Worm (Caenorhabditis elegans) whole organism, early embryonic: ENCODE results near the gene R11G11.16.

ENCODE experiments used
- B0310.2 ChIP-seq: sonication (generic microtip); optimal IDR thresholded peaks from 2 replicates; lab custom pipeline; 2016; ENCODE audit warnings: mild to moderate bottlenecking, missing genetic modification characterization, missing compliant biosample characterization
- F13C5.2 ChIP-seq: sonication (generic microtip); optimal IDR thresholded peaks from 2 replicates; lab custom pipeline; 2017; ENCODE audit warnings: mild to moderate bottlenecking, missing genetic modification characterization, inconsistent platforms, missing compliant biosample characterization
- aly-1 ChIP-seq: sonication (generic microtip); optimal IDR thresholded peaks from 2 replicates; lab custom pipeline; 2016; ENCODE audit warnings: missing genetic modification characterization, missing compliant biosample characterization
- ama-1 ChIP-seq: fragments of 150-350 bp; optimal IDR thresholded peaks from 2 replicates; lab custom pipeline; 2014
- ceh-13 ChIP-seq: fragments of 200-800 bp; sonication (Bioruptor generic); optimal IDR thresholded peaks from 2 replicates; lab custom pipeline; 2018; ENCODE audit warnings: mild to moderate bottlenecking, missing genetic modification characterization, missing compliant biosample characterization
- ceh-36 ChIP-seq: sonication (generic microtip); optimal IDR thresholded peaks from 2 replicates; lab custom pipeline; 2016; ENCODE audit warnings: missing genetic modification characterization, inconsistent platforms, missing compliant biosample characterization
- ets-7 ChIP-seq: sonication (generic microtip); optimal IDR thresholded peaks from 2 replicates; lab custom pipeline; 2016; ENCODE audit warnings: missing genotype, missing genetic modification characterization, missing compliant biosample characterization
- flt-1 ChIP-seq: fragments of 200-800 bp; sonication (Bioruptor generic); IDR thresholded peaks from 2 replicates; pipeline ENCODE4 v1.3.6; 2022; ENCODE audit warnings: missing genetic modification characterization, missing compliant biosample characterization
- hmbx-1 ChIP-seq: sonication (generic microtip); optimal IDR thresholded peaks from 2 replicates; lab custom pipeline; 2016; ENCODE audit warnings: mild to moderate bottlenecking, missing genetic modification characterization, missing compliant biosample characterization
- hmg-4 ChIP-seq: fragments of 200-800 bp; sonication (Bioruptor generic); optimal IDR thresholded peaks from 2 replicates; lab custom pipeline; 2018; ENCODE audit warnings: mild to moderate bottlenecking, missing genetic modification characterization, missing compliant biosample characterization
- hnd-1 ChIP-seq: sonication (generic microtip); optimal IDR thresholded peaks from 2 replicates; lab custom pipeline; 2016; ENCODE audit warnings: missing genetic modification characterization, missing compliant biosample characterization
- pes-1 ChIP-seq: fragments of 200-800 bp; sonication (Bioruptor generic); IDR thresholded peaks from 2 replicates; pipeline ENCODE4 v1.3.6; 2022; ENCODE audit warnings: missing genetic modification reagents, missing genetic modification characterization, missing compliant biosample characterization
- scrt-1 ChIP-seq: fragments of 200-800 bp; sonication (Bioruptor generic); IDR thresholded peaks from 2 replicates; pipeline ENCODE4 v1.3.6; 2022; ENCODE audit warnings: missing genetic modification characterization, missing compliant biosample characterization
- sea-1 ChIP-seq: fragments of 200-800 bp; sonication (Bioruptor generic); conservative IDR thresholded peaks from 2 replicates; pipeline ENCODE4 v1.3.6; 2022; ENCODE audit warnings: missing genetic modification characterization, missing compliant biosample characterization
- tbx-11 ChIP-seq: fragments of 200-800 bp; sonication (Bioruptor generic); IDR thresholded peaks from 2 replicates; pipeline ENCODE4 v1.3.6; 2022; ENCODE audit warnings: missing genetic modification characterization, missing compliant biosample characterization
- tbx-37 ChIP-seq: fragments of 200-800 bp; sonication (Bioruptor generic); conservative IDR thresholded peaks from 2 replicates; pipeline ENCODE4 v1.3.6; 2022; ENCODE audit warnings: missing genetic modification reagents, missing genetic modification characterization, missing compliant biosample characterization
- tra-4 ChIP-seq: sonication (generic microtip); optimal IDR thresholded peaks from 2 replicates; lab custom pipeline; 2017; ENCODE audit warnings: missing genetic modification characterization, missing compliant biosample characterization

The R11G11.16 gene

DNA sequence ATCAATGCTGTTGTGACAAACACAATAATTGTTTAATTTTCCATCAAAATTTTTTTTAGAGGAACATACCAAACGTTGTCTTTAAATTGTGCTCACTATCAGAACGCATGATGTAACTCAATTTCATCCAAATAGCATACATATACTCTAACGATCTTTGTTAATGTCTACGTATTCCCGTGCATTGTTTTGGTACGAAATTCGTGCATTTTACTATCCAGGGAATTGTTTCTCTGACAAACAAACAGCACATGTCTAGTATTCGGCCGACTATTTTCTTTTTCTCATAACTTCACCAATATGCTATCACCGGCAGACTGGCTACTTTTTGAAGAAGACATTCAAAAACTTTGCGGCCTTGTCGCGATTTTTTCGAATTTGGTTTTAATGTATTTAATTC is 33.5 kb downstream of the R11G11.16 start, which contains the start of gene str-196:
Gene str-196, plus strand, starts transcription at position 301 of the 400 bp plus-strand sequence.
- no peak for TF ChIP-seq ceh-36 (tag; lab: Kevin White, UChicago)
- no peak for TF ChIP-seq hmbx-1 (tag; lab: Kevin White, UChicago)
- no peak for TF ChIP-seq sea-1 (GFP tag; lab: Robert Waterston, UW)
- TF ChIP-seq tra-4 (tag; lab: Kevin White, UChicago) = no peak
- TF ChIP-seq B0310.2 (tag; lab: Kevin White, UChicago) = no peak
- no peak for TF ChIP-seq ets-7 (tag; lab: Kevin White, UChicago)
- TF ChIP-seq ceh-13 (GFP tag; lab: Kevin White, UChicago) = no peak
- no peak for TF ChIP-seq pes-1
- TF ChIP-seq ama-1 (lab: Kevin White, UChicago) = no peak
- TF ChIP-seq aly-1 (tag; lab: Kevin White, UChicago) = no peak
- TF ChIP-seq hmg-4 (GFP tag; lab: Kevin White, UChicago) = no peak
- no peak for TF ChIP-seq scrt-1 (GFP tag; lab: Robert Waterston, UW)

DNA sequence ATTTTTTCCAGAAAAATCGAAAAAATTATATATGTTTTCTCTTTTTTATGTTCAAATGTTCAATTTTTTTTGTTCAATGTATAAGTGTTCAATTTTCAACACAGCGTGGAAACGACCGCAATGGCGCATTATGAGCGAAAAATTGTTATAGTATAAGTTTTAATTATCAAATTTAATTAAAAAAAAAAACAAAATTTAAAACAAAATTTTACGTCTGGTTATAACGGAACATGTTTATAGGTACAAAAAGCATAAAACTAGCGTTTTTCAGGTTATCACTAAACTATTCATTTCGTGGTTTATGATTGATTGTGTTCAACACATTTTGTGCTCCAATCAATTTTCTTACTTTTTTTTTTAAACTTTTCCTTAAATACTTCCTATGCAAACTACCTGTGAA is 35.6 kb downstream of the R11G11.16 start, which contains the start of gene nhr-106:
Gene nhr-106, plus strand, starts transcription at position 301 of the 400 bp plus-strand sequence.
- no peak for TF ChIP-seq hmbx-1 (tag; lab: Kevin White, UChicago)
- TF ChIP-seq ets-7 (tag; lab: Kevin White, UChicago) = no peak
- TF ChIP-seq F13C5.2 (tag; lab: Kevin White, UChicago) = no peak
- TF ChIP-seq aly-1 (tag; lab: Kevin White, UChicago) = no peak
- no peak for TF ChIP-seq pes-1
- no peak for TF ChIP-seq ama-1 (lab: Kevin White, UChicago)
- TF ChIP-seq scrt-1 (GFP tag; lab: Robert Waterston, UW) = no peak
- TF ChIP-seq sea-1 (GFP tag; lab: Robert Waterston, UW) = no peak
- TF ChIP-seq ceh-36 (tag; lab: Kevin White, UChicago) = no peak
- TF ChIP-seq tbx-37 (GFP tag; lab: Robert Waterston, UW) = no peak
- no peak for TF ChIP-seq tbx-11 (GFP tag; lab: Robert Waterston, UW)
- TF ChIP-seq flt-1 (GFP tag; lab: Robert Waterston, UW) = no peak
- TF ChIP-seq B0310.2 (tag; lab: Kevin White, UChicago) = no peak
- TF ChIP-seq hmg-4 (GFP tag; lab: Kevin White, UChicago) = no peak
- no peak for TF ChIP-seq tra-4 (tag; lab: Kevin White, UChicago)
- TF ChIP-seq ceh-13 (GFP tag; lab: Kevin White, UChicago) = no peak
- no peak for TF ChIP-seq hnd-1

DNA sequence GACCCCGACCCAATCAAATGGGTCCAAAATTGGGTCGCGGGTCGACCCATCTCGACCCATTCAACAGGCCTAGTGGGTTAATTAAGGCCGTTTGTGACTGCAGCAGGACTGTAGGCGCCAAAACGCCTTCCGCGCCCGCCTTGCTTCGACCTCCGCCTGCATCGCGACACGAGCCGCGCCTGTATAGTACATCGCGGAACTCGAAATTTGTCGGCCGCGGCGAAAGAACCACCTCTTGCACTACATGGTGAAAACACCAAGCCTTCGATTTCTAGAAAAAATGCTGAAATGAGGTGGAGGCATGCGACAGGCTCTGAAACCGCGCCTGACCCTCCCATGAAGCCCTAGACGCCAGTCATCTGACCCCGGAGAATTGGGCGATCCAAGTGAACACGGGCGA is 37.0 kb downstream of the R11G11.16 start:
- TF ChIP-seq hnd-1 (no peak), flt-1 (GFP tag; lab: Robert Waterston, UW) (no peak), ets-7 (tag; lab: Kevin White, UChicago) (no peak), B0310.2 (tag; lab: Kevin White, UChicago) (no peak), F13C5.2 (tag; lab: Kevin White, UChicago) (no peak), tra-4 (tag; lab: Kevin White, UChicago) (no peak), tbx-37 (GFP tag; lab: Robert Waterston, UW) (no peak), ceh-36 (tag; lab: Kevin White, UChicago) (no peak), ceh-13 (GFP tag; lab: Kevin White, UChicago) (no peak), ama-1 (lab: Kevin White, UChicago) (no peak), sea-1 (GFP tag; lab: Robert Waterston, UW) (no peak), aly-1 (tag; lab: Kevin White, UChicago) (no peak), pes-1 (no peak), scrt-1 (GFP tag; lab: Robert Waterston, UW) (no peak), hmbx-1 (tag; lab: Kevin White, UChicago) (no peak), tbx-11 (GFP tag; lab: Robert Waterston, UW) (no peak), hmg-4 (GFP tag; lab: Kevin White, UChicago) (no peak)

ce11 chrV:486684-487083 is 38.3 kb downstream of the R11G11.16 start, which contains the start of gene nhr-211:
Gene nhr-211, plus strand, starts transcription at chrV:486984.
- TF ChIP-seq F13C5.2 (tag; lab: Kevin White, UChicago) = no peak
- no peak for TF ChIP-seq hmg-4 (GFP tag; lab: Kevin White, UChicago)
- no peak for TF ChIP-seq ets-7 (tag; lab: Kevin White, UChicago)
- no peak for TF ChIP-seq ama-1 (lab: Kevin White, UChicago)
- no peak for TF ChIP-seq hmbx-1 (tag; lab: Kevin White, UChicago)
- no peak for TF ChIP-seq B0310.2 (tag; lab: Kevin White, UChicago)
- no peak for TF ChIP-seq pes-1
- TF ChIP-seq flt-1 (GFP tag; lab: Robert Waterston, UW) = no peak
- no peak for TF ChIP-seq scrt-1 (GFP tag; lab: Robert Waterston, UW)
- no peak for TF ChIP-seq aly-1 (tag; lab: Kevin White, UChicago)

DNA sequence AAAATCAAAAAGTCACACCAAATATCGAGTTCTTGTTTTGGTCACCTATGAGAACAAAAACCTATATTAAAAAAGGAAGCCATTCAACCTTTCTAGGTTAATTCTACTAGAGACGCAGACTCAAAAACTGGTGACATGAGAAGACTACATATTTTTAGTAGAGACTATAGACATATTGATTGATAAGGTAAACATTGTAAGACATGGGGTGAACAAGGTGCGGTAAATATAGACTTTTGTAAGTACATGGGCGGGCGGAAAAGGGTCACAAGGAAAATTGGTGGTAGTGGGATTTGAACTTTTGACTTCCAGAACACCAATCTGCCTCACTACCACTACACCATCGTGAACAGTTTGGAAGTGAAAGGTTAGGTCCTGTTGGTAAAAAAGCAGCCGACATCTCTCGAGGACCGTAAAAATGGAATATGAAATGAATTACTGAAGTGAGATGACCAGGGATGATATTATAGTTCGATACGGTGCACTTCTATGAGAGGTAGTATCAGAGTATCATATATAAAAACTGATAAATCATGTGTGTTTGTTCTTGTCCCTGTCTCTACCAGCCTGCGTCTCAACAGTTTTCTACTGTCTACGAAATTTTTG is 40.6 kb downstream of the R11G11.16 start, which contains the start of gene nhr-212:
Gene nhr-212, plus strand, starts transcription at position 573 of the 606 bp plus-strand sequence.
- TF ChIP-seq F13C5.2 (tag; lab: Kevin White, UChicago) (no peak), hmbx-1 (tag; lab: Kevin White, UChicago) (no peak), ceh-36 (tag; lab: Kevin White, UChicago) (no peak), tbx-11 (GFP tag; lab: Robert Waterston, UW) (no peak), aly-1 (tag; lab: Kevin White, UChicago) (no peak), B0310.2 (tag; lab: Kevin White, UChicago) (no peak), scrt-1 (GFP tag; lab: Robert Waterston, UW) (no peak)

ce11 chrV:483289-483795 is 41.6 kb downstream of the R11G11.16 start, which contains the start of gene nhr-130:
Gene nhr-130, minus strand, starts transcription at chrV:483339.
- TF ChIP-seq B0310.2 (tag; lab: Kevin White, UChicago) (no peak), flt-1 (GFP tag; lab: Robert Waterston, UW) (no peak), pes-1 (no peak), tbx-37 (GFP tag; lab: Robert Waterston, UW) (no peak), ets-7 (tag; lab: Kevin White, UChicago) (no peak), scrt-1 (GFP tag; lab: Robert Waterston, UW) (no peak), ceh-13 (GFP tag; lab: Kevin White, UChicago) (no peak), ama-1 (lab: Kevin White, UChicago) (no peak), hmg-4 (GFP tag; lab: Kevin White, UChicago) (no peak), hmbx-1 (tag; lab: Kevin White, UChicago) (no peak), F13C5.2 (tag; lab: Kevin White, UChicago) (no peak), tra-4 (tag; lab: Kevin White, UChicago) (no peak)
